Worm (Caenorhabditis elegans) whole organism, L2 larva: ENCODE measurements around the gene R02F2.5.

Experiments
- C34F6.9 ChIP-seq: fragments of 150-350 bp; optimal IDR thresholded peaks from 2 replicates; lab custom pipeline; 2014; ENCODE audit warnings: missing biosample characterization, missing genetic modification characterization
- F13H6.1 ChIP-seq: sonication (generic microtip); optimal IDR thresholded peaks from 2 replicates; lab custom pipeline; 2016; ENCODE audit warnings: missing genetic modification characterization, missing compliant biosample characterization
- Y55F3AM.14 ChIP-seq: fragments of 200-800 bp; sonication (Bioruptor generic); optimal IDR thresholded peaks from 2 replicates; lab custom pipeline; 2018; ENCODE audit warnings: mild to moderate bottlenecking, missing genetic modification characterization, missing compliant biosample characterization
- alr-1 ChIP-seq: fragments of 150-350 bp; optimal IDR thresholded peaks from 2 replicates; lab custom pipeline; 2014; ENCODE audit warnings: missing biosample characterization, missing genetic modification characterization
- ama-1 ChIP-seq: fragments of 150-350 bp; optimal IDR thresholded peaks from 2 replicates; lab custom pipeline; 2018; ENCODE audit warnings: inconsistent platforms
- blmp-1 ChIP-seq: sonication (generic microtip); optimal IDR thresholded peaks from 2 replicates; lab custom pipeline; 2017; ENCODE audit warnings: missing genetic modification characterization, mild to moderate bottlenecking, missing compliant biosample characterization, antibody characterized with exemption, moderate library complexity; ENCODE audit not compliant: insufficient read depth
- ceh-16 ChIP-seq: fragments of 150-350 bp; optimal IDR thresholded peaks from 2 replicates; lab custom pipeline; 2014; ENCODE audit warnings: missing biosample characterization, missing genetic modification characterization
- ceh-82 ChIP-seq: fragments of 150-350 bp; optimal IDR thresholded peaks from 2 replicates; lab custom pipeline; 2014; ENCODE audit warnings: missing biosample characterization, missing genetic modification characterization
- crh-2 ChIP-seq: sonication (generic microtip); optimal IDR thresholded peaks from 2 replicates; lab custom pipeline; 2017; ENCODE audit warnings: missing biosample characterization, missing genetic modification characterization
- egl-27 ChIP-seq: sonication (generic microtip); optimal IDR thresholded peaks from 3 replicates; lab custom pipeline; 2017; ENCODE audit warnings: missing biosample characterization, missing genetic modification reagents, missing genetic modification characterization
- elt-3 ChIP-seq: sonication (generic microtip); optimal IDR thresholded peaks from 2 replicates; lab custom pipeline; 2017; ENCODE audit warnings: missing biosample characterization, missing genetic modification characterization
- fos-1 ChIP-seq: fragments of 150-350 bp; optimal IDR thresholded peaks from 2 replicates; lab custom pipeline; 2014; ENCODE audit warnings: missing biosample characterization, missing genetic modification characterization
- gmeb-1 ChIP-seq: fragments of 150-350 bp; optimal IDR thresholded peaks from 2 replicates; lab custom pipeline; 2014; ENCODE audit warnings: missing biosample characterization, missing genetic modification characterization
- lin-11 ChIP-seq: fragments of 150-350 bp; sonication (generic microtip); optimal IDR thresholded peaks from 2 replicates; lab custom pipeline; 2014; ENCODE audit warnings: missing biosample characterization, missing genetic modification characterization, inconsistent platforms, mixed read lengths
- lin-13 ChIP-seq: fragments of 150-350 bp; optimal IDR thresholded peaks from 2 replicates; lab custom pipeline; 2014; ENCODE audit warnings: missing biosample characterization, missing genetic modification reagents, missing genetic modification characterization
- lsy-2 ChIP-seq, 2 experiments: fragments of 150-350 bp in 1 of 2; sonication (generic microtip) in 1 of 2; optimal IDR thresholded peaks; 2 replicates each; lab custom pipeline; 2014 to 2017; ENCODE audit warnings: missing biosample characterization in 2 of 2, missing genetic modification characterization in 2 of 2
- mab-5 ChIP-seq: fragments of 150-350 bp; optimal IDR thresholded peaks from 2 replicates; lab custom pipeline; 2014; ENCODE audit warnings: missing biosample characterization, missing genetic modification characterization
- mbf-1 ChIP-seq: sonication (generic microtip); optimal IDR thresholded peaks from 2 replicates; lab custom pipeline; 2017; ENCODE audit warnings: missing biosample characterization, missing genetic modification characterization
- nhr-129 ChIP-seq: fragments of 150-350 bp; optimal IDR thresholded peaks from 2 replicates; lab custom pipeline; 2014; ENCODE audit warnings: missing biosample characterization, missing genetic modification characterization
- nhr-21 ChIP-seq: fragments of 150-350 bp; optimal IDR thresholded peaks from 2 replicates; lab custom pipeline; 2014; ENCODE audit warnings: missing biosample characterization, missing genetic modification characterization
- nhr-237 ChIP-seq: fragments of 150-350 bp; optimal IDR thresholded peaks from 2 replicates; lab custom pipeline; 2014; ENCODE audit warnings: missing biosample characterization, missing genetic modification characterization
- nhr-25 ChIP-seq: fragments of 150-350 bp; sonication (generic microtip); optimal IDR thresholded peaks from 3 replicates; lab custom pipeline; 2014; ENCODE audit warnings: missing biosample characterization, missing genetic modification characterization
- nhr-6 ChIP-seq: fragments of 150-350 bp; optimal IDR thresholded peaks from 2 replicates; lab custom pipeline; 2014; ENCODE audit warnings: missing biosample characterization, missing genetic modification characterization
- sem-4 ChIP-seq: fragments of 150-350 bp; optimal IDR thresholded peaks from 2 replicates; lab custom pipeline; 2014; ENCODE audit warnings: missing biosample characterization, missing genetic modification reagents, missing genetic modification characterization
- skn-1 ChIP-seq: sonication (generic microtip); optimal IDR thresholded peaks from 2 replicates; lab custom pipeline; 2017; ENCODE audit warnings: missing biosample characterization, missing genetic modification characterization
- sma-3 ChIP-seq: sonication (generic microtip); optimal IDR thresholded peaks from 2 replicates; lab custom pipeline; 2016; ENCODE audit warnings: missing genetic modification reagents, missing genetic modification characterization, missing compliant biosample characterization
- sma-9 ChIP-seq, 2 experiments: fragments of 150-350 bp in 1 of 2; sonication (generic microtip) in 1 of 2; optimal IDR thresholded peaks; 2 replicates each; lab custom pipeline; 2014 to 2016; ENCODE audit warnings: missing genetic modification characterization in 2 of 2, mild to moderate bottlenecking in 1 of 2, missing biosample characterization in 1 of 2, missing compliant biosample characterization in 1 of 2, missing genetic modification reagents in 1 of 2, moderate library complexity in 1 of 2
- snpc-4 ChIP-seq: fragments of 150-350 bp; optimal IDR thresholded peaks from 2 replicates; lab custom pipeline; 2014; ENCODE audit warnings: missing biosample characterization, missing genetic modification characterization
- unc-39 ChIP-seq: fragments of 150-350 bp; optimal IDR thresholded peaks from 2 replicates; lab custom pipeline; 2014; ENCODE audit warnings: missing biosample characterization, missing genetic modification characterization
- unc-55 ChIP-seq: fragments of 150-350 bp; sonication (generic microtip); optimal IDR thresholded peaks from 3 replicates; lab custom pipeline; 2014; ENCODE audit warnings: missing biosample characterization, missing genetic modification reagents, missing genetic modification characterization
- unc-62 ChIP-seq: fragments of 150-350 bp; optimal IDR thresholded peaks from 2 replicates; lab custom pipeline; 2014; ENCODE audit warnings: missing biosample characterization, missing genetic modification reagents, missing genetic modification characterization
- zag-1 ChIP-seq: fragments of 150-350 bp; optimal IDR thresholded peaks from 2 replicates; lab custom pipeline; 2014; ENCODE audit warnings: missing biosample characterization, missing genetic modification characterization
- ztf-1 ChIP-seq: fragments of 200-800 bp; sonication (Bioruptor generic); conservative IDR thresholded peaks from 2 replicates; pipeline ENCODE4 v1.3.6; 2022; ENCODE audit warnings: missing genetic modification characterization, missing compliant biosample characterization
- ztf-11 ChIP-seq: sonication (generic microtip); optimal IDR thresholded peaks from 2 replicates; lab custom pipeline; 2017; ENCODE audit warnings: missing biosample characterization, missing genetic modification characterization
- ztf-4 ChIP-seq: fragments of 150-350 bp; optimal IDR thresholded peaks from 2 replicates; lab custom pipeline; 2014; ENCODE audit warnings: missing biosample characterization, missing genetic modification characterization

The R02F2.5 gene

DNA sequence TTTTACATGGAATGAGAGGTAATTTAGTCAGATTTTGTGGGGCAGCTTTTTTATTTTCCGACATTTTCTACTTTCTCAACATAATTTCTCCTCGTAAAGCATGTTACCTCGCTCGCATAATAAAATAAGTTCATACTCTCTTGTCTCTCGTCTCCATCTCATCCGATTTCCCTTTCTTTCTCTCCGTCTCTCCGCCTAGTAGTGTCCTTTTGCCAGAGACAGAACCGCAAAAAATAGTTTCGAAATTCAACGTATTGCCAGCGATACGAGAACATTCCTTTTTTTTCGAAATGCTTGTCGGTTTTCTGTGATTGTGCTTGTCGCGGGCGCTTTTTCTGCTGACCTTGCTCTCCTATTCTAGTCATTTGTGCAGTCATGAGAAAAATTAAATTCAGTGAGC, 25.0 kb downstream of the R02F2.5 start:
- TF ChIP-seq ceh-82 (no peak), lin-11 (tag; lab: Kevin White, UChicago) (no peak), ztf-4 (tag; lab: Kevin White, UChicago) (peak; percentile 87), zag-1 (tag; lab: Kevin White, UChicago) (no peak), gmeb-1 (peak; percentile 51), nhr-21 (tag; lab: Kevin White, UChicago) (peak; percentile 55), unc-55 (GFP tag; lab: Kevin White, UChicago) (peak; percentile 74), F13H6.1 (peak; percentile 30), elt-3 (tag; lab: Kevin White, UChicago) (no peak), C34F6.9 (peak; percentile 96), Y55F3AM.14 (peak; percentile 1), snpc-4 (tag; lab: Kevin White, UChicago) (peak; percentile 16), sma-9 (GFP tag; optimal IDR thresholded peaks at IDR 0.05; lab: Kevin White, UChicago) (peak; percentile 80), sma-9 (tag; optimal IDR thresholded peaks at IDR 0.05; lab: Kevin White, UChicago) (no peak), mbf-1 (tag; lab: Kevin White, UChicago) (no peak), ceh-16 (tag; lab: Kevin White, UChicago) (peak; percentile 14), nhr-129 (peak; percentile 81), fos-1 (tag; lab: Kevin White, UChicago) (peak; percentile 50), crh-2 (tag; lab: Kevin White, UChicago) (peak; percentile 79), ztf-1 (GFP tag; lab: Robert Waterston, UW) (no peak), nhr-6 (tag; lab: Kevin White, UChicago) (peak; percentile 2), lin-13 (GFP tag; lab: Kevin White, UChicago) (no peak), alr-1 (tag; lab: Kevin White, UChicago) (no peak), mab-5 (no peak), blmp-1 (peak; percentile 50), nhr-25 (tag; lab: Kevin White, UChicago) (peak; percentile 18), sma-3 (GFP tag; lab: Kevin White, UChicago) (peak; percentile 6), egl-27 (tag; lab: Kevin White, UChicago) (peak; percentile 3), lsy-2 (tag; optimal IDR thresholded peaks at IDR 0.05; lab: Kevin White, UChicago) (peak; percentile 19 to 53), unc-62 (no peak), unc-39 (tag; lab: Kevin White, UChicago) (no peak), sem-4 (no peak), ama-1 (peak; percentile 95), ztf-11 (no peak)

ce11 chrIII:5504725-5505473, 25.8 kb downstream of the R02F2.5 start:
- TF ChIP-seq unc-62 (no peak), nhr-129 (no peak), lsy-2 (tag; optimal IDR thresholded peaks at IDR 0.05; lab: Kevin White, UChicago) (peak in 1 of 2 experiments; percentile 5), zag-1 (tag; lab: Kevin White, UChicago) (no peak), skn-1 (tag; lab: Kevin White, UChicago) (no peak)

DNA sequence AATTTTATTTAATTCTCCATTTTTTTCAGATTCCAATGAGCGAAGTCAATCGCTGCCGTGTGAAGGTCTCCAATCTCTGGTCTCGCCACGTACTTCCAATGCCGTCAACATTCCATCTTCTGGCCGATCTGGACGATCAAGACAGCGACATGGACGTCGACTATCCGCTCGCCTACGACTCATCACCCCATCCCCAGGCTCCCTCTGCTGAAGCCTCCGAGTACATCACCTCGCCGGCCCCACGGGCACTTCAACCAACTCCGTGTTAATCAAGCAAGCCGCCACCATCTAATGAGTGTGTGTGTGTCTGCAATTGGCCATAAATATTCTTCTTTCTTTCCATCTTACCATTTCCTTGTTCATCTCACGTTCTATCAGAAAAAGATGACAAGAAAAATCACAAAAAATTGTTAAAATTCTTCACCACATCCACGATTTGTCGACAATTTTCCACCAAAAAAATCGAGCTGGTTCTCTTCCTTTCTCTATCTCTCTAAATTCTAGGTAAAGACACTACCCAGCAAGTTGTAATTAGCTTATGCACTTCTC, 26.4 kb downstream of the R02F2.5 start:
- no peak for TF ChIP-seq alr-1 (tag; lab: Kevin White, UChicago)
- TF ChIP-seq ama-1 = peak; percentile 43

DNA sequence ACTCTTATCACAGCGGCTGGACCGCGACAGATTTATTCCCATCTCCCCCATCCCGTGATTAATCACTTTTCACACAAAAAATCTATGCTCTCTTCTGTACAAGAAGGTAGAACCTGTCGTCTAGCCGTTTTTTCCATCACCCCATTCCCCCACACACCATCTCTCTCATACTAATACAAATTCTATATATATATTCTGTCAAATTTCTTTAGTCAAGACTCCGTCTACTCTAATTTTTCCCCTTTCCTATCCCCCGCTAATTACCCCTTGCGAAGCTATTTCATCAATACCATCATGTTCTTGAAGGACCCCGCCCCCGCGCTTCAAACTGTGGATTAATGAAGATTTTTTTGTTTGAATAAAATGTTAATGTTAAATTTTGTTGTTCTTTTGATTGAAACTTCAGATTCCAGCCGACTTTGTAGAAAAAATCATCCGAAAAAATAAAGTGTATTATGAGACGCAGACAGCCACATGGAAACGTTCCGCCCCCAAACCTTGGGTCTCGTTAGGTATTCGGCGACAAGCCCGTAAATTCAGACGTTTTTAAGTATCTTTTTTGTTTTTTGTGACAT, 27.0 kb downstream of the R02F2.5 start:
- TF ChIP-seq nhr-21 (tag; lab: Kevin White, UChicago) = peak; percentile 62
- TF ChIP-seq fos-1 (tag; lab: Kevin White, UChicago) = peak; percentile 5
- TF ChIP-seq nhr-237 (tag; lab: Kevin White, UChicago) = no peak
- peak; percentile 41 for TF ChIP-seq gmeb-1
- TF ChIP-seq sma-3 (GFP tag; lab: Kevin White, UChicago) = peak; percentile 39
- TF ChIP-seq F13H6.1 = no peak
- peak; percentile 62 for TF ChIP-seq nhr-25 (tag; lab: Kevin White, UChicago)
- TF ChIP-seq crh-2 (tag; lab: Kevin White, UChicago) = peak; percentile 65
